Fruit fly (Drosophila melanogaster): Measurements from ENCODE around the gene Tctp.

dm6 chr3R:11240891-11241290 lies 30.8 kb downstream of the Tctp start, which contains the start of the genes scpr-B and scpr-A:
- TF ChIP-seq Clk (GFP tag; optimal IDR thresholded peaks at IDR 0.05), result no peak
- TF ChIP-seq CG14711 (tag; optimal IDR thresholded peaks at IDR 0.05), result no peak
- TF ChIP-seq cic (GFP tag; optimal IDR thresholded peaks at IDR 0.05), result no peak
- no peak for TF ChIP-seq cnc (optimal IDR thresholded peaks at IDR 0.05)

All from whole organism, adult.